Worm (Caenorhabditis elegans) whole organism, mixed stage, embryonic: Measurements from ENCODE around the gene gos-28.

Experiments
- M03D4.4 ChIP-seq: sonication (generic microtip); optimal IDR thresholded peaks from 2 replicates; lab custom pipeline; 2017; ENCODE audit warnings: mild to moderate bottlenecking, missing genetic modification characterization, missing compliant biosample characterization
- bed-3 ChIP-seq: fragments of 200-800 bp; sonication (Bioruptor generic); optimal IDR thresholded peaks from 3 replicates; lab custom pipeline; 2018; ENCODE audit warnings: mild to moderate bottlenecking, missing genetic modification characterization, moderate library complexity, missing compliant biosample characterization
- ceh-39 ChIP-seq: fragments of 150-350 bp; optimal IDR thresholded peaks from 2 replicates; lab custom pipeline; 2014; ENCODE audit warnings: missing biosample characterization, missing genetic modification characterization
- ceh-43 ChIP-seq: fragments of 200-800 bp; sonication (Bioruptor generic); optimal IDR thresholded peaks from 2 replicates; lab custom pipeline; 2018; ENCODE audit warnings: mild to moderate bottlenecking, missing genetic modification characterization, moderate library complexity, missing compliant biosample characterization
- ceh-83 ChIP-seq: fragments of 200-800 bp; sonication (Bioruptor generic); optimal IDR thresholded peaks from 2 replicates; lab custom pipeline; 2018; ENCODE audit warnings: mild to moderate bottlenecking, missing genetic modification characterization, missing compliant biosample characterization
- ces-1 ChIP-seq: fragments of 150-350 bp; optimal IDR thresholded peaks from 2 replicates; lab custom pipeline; 2014; ENCODE audit warnings: missing biosample characterization, missing genetic modification reagents, missing genetic modification characterization
- cnd-1 ChIP-seq: fragments of 200-800 bp; sonication (Bioruptor generic); optimal IDR thresholded peaks from 2 replicates; lab custom pipeline; 2018; ENCODE audit warnings: mild to moderate bottlenecking, missing genetic modification characterization, missing compliant biosample characterization
- elt-1 ChIP-seq: sonication (generic microtip); optimal IDR thresholded peaks from 2 replicates; lab custom pipeline; 2017; ENCODE audit warnings: missing genetic modification characterization, mild to moderate bottlenecking, missing compliant biosample characterization, antibody characterized with exemption, moderate library complexity, borderline replicate concordance; ENCODE audit not compliant: insufficient read depth
- elt-3 ChIP-seq: fragments of 150-350 bp; optimal IDR thresholded peaks from 2 replicates; lab custom pipeline; 2014; ENCODE audit warnings: missing biosample characterization, missing genetic modification characterization
- flh-1 ChIP-seq: fragments of 200-800 bp; sonication (Bioruptor generic); optimal IDR thresholded peaks from 2 replicates; lab custom pipeline; 2018; ENCODE audit warnings: mild to moderate bottlenecking, missing genetic modification characterization, moderate library complexity, missing compliant biosample characterization
- ham-2 ChIP-seq: fragments of 200-800 bp; sonication (Bioruptor generic); optimal IDR thresholded peaks from 2 replicates; lab custom pipeline; 2018; ENCODE audit warnings: mild to moderate bottlenecking, missing genetic modification characterization, missing compliant biosample characterization
- hlh-1 ChIP-seq: fragments of 150-350 bp; optimal IDR thresholded peaks from 2 replicates; lab custom pipeline; 2014; ENCODE audit warnings: missing biosample characterization, missing genetic modification reagents, missing genetic modification characterization
- lin-13 ChIP-seq: fragments of 150-350 bp; optimal IDR thresholded peaks from 2 replicates; lab custom pipeline; 2014; ENCODE audit warnings: missing biosample characterization, missing genetic modification characterization
- lin-32 ChIP-seq: fragments of 200-800 bp; sonication (Bioruptor generic); optimal IDR thresholded peaks from 2 replicates; lab custom pipeline; 2018; ENCODE audit warnings: mild to moderate bottlenecking, missing genetic modification characterization, missing compliant biosample characterization
- lsy-2 ChIP-seq: fragments of 150-350 bp; optimal IDR thresholded peaks from 2 replicates; lab custom pipeline; 2014; ENCODE audit warnings: missing biosample characterization, missing genetic modification characterization
- mab-5 ChIP-seq: fragments of 150-350 bp; optimal IDR thresholded peaks from 2 replicates; lab custom pipeline; 2014; ENCODE audit warnings: missing biosample characterization, missing genetic modification characterization
- mep-1 ChIP-seq: fragments of 150-350 bp; optimal IDR thresholded peaks from 2 replicates; lab custom pipeline; 2017; ENCODE audit warnings: missing biosample characterization, missing genetic modification reagents, missing genetic modification characterization, inconsistent platforms
- mls-2 ChIP-seq: sonication (generic microtip); optimal IDR thresholded peaks from 2 replicates; lab custom pipeline; 2016; ENCODE audit warnings: mild to moderate bottlenecking, missing genetic modification characterization, moderate library complexity, missing compliant biosample characterization
- nhr-12 ChIP-seq: fragments of 150-350 bp; optimal IDR thresholded peaks from 2 replicates; lab custom pipeline; 2014; ENCODE audit warnings: missing biosample characterization, missing genetic modification characterization
- nhr-2 ChIP-seq: fragments of 150-350 bp; optimal IDR thresholded peaks from 2 replicates; lab custom pipeline; 2014; ENCODE audit warnings: missing biosample characterization, missing genetic modification characterization
- nhr-237 ChIP-seq: fragments of 150-350 bp; optimal IDR thresholded peaks from 2 replicates; lab custom pipeline; 2014; ENCODE audit warnings: missing biosample characterization, missing genetic modification characterization
- nhr-28 ChIP-seq: fragments of 150-350 bp; optimal IDR thresholded peaks from 2 replicates; lab custom pipeline; 2014; ENCODE audit warnings: missing biosample characterization, missing genetic modification characterization
- nhr-76 ChIP-seq: sonication (generic microtip); optimal IDR thresholded peaks from 2 replicates; lab custom pipeline; 2017; ENCODE audit warnings: missing biosample characterization, missing genetic modification characterization
- pha-4 ChIP-seq: fragments of 150-350 bp; optimal IDR thresholded peaks from 2 replicates; lab custom pipeline; 2018; ENCODE audit warnings: missing biosample characterization, missing genetic modification reagents, missing genetic modification characterization
- sem-2 ChIP-seq: fragments of 200-800 bp; sonication (Bioruptor generic); optimal IDR thresholded peaks from 2 replicates; lab custom pipeline; 2018; ENCODE audit warnings: mild to moderate bottlenecking, missing genetic modification characterization, missing compliant biosample characterization
- snpc-4 ChIP-seq: fragments of 150-350 bp; optimal IDR thresholded peaks from 2 replicates; lab custom pipeline; 2014; ENCODE audit warnings: missing biosample characterization, missing genetic modification characterization
- sptf-1 ChIP-seq: sonication (generic microtip); optimal IDR thresholded peaks from 2 replicates; lab custom pipeline; 2017; ENCODE audit warnings: mild to moderate bottlenecking, missing genetic modification characterization, moderate library complexity, missing compliant biosample characterization
- tbx-8 ChIP-seq: fragments of 200-800 bp; sonication (Bioruptor generic); optimal IDR thresholded peaks from 2 replicates; lab custom pipeline; 2018; ENCODE audit warnings: mild to moderate bottlenecking, missing genetic modification characterization, moderate library complexity, missing compliant biosample characterization
- unc-120 ChIP-seq: sonication (generic microtip); optimal IDR thresholded peaks from 2 replicates; lab custom pipeline; 2017; ENCODE audit warnings: missing genetic modification characterization, missing compliant biosample characterization; ENCODE audit not compliant: poor library complexity, severe bottlenecking
- unc-39 ChIP-seq: fragments of 150-350 bp; optimal IDR thresholded peaks from 2 replicates; lab custom pipeline; 2014; ENCODE audit warnings: missing biosample characterization, missing genetic modification characterization
- unc-62 ChIP-seq: fragments of 150-350 bp; optimal IDR thresholded peaks from 2 replicates; lab custom pipeline; 2014; ENCODE audit warnings: missing biosample characterization, missing genetic modification reagents, missing genetic modification characterization
- ztf-11 ChIP-seq: fragments of 150-350 bp; optimal IDR thresholded peaks from 2 replicates; lab custom pipeline; 2014; ENCODE audit warnings: missing biosample characterization, missing genetic modification characterization

gos-28 gene

ce11 chrIII:7359037-7359548 is 10.1 kb upstream of the gos-28 start, which contains the start of the genes eco-1 and hmgr-1:
Gene eco-1, minus strand, starts transcription at chrIII:7359095.
Gene hmgr-1, plus strand, starts transcription at chrIII:7359498.
- peak; percentile 44 for TF ChIP-seq mep-1 (tag; lab: Kevin White, UChicago)
- TF ChIP-seq unc-62 (GFP tag; lab: Kevin White, UChicago), result no peak
- peak; percentile 64 for TF ChIP-seq lsy-2 (tag; lab: Kevin White, UChicago)
- peak; percentile 45 for TF ChIP-seq ces-1

ce11 chrIII:7358627-7359026 is 9.7 kb upstream of the gos-28 start:
- TF ChIP-seq lsy-2 (tag; lab: Kevin White, UChicago) (no peak), elt-3 (tag; lab: Kevin White, UChicago) (no peak), ceh-39 (tag; lab: Kevin White, UChicago) (no peak), nhr-28 (no peak), elt-1 (no peak), mls-2 (tag; lab: Kevin White, UChicago) (no peak), sem-2 (GFP tag; lab: Kevin White, UChicago) (no peak)
- TF ChIP-seq, all 35 proteins: peak for 0

- TF ChIP-seq flh-1, result no peak
- TF ChIP-seq ces-1, result peak; percentile 0
These were observed 8.4 kb upstream of the gos-28 start, which contains the start of gene F08F8.10 for ce11 chrIII:7357356-7357755. Gene F08F8.10, minus strand, starts transcription at chrIII:7357393.

ce11 chrIII:7353871-7354270 is 4.9 kb upstream of the gos-28 start, which contains the start of gene F08F8.9:
Gene F08F8.9, minus strand, starts transcription at chrIII:7353971.
- TF ChIP-seq ztf-11 (no peak), snpc-4 (tag; lab: Kevin White, UChicago) (no peak), hlh-1 (tag; lab: Kevin White, UChicago) (no peak), lin-32 (GFP tag; lab: Kevin White, UChicago) (no peak), nhr-237 (no peak), ham-2 (GFP tag; lab: Kevin White, UChicago) (no peak)

ce11 chrIII:7347049-7347448 is 1.9 kb downstream of the gos-28 start, which contains the start of gene F08F8.7:
Gene F08F8.7, minus strand, starts transcription at chrIII:7347149.
- TF ChIP-seq cnd-1 (tag; lab: Kevin White, UChicago) (no peak), mab-5 (tag; lab: Kevin White, UChicago) (no peak), M03D4.4 (tag; lab: Kevin White, UChicago) (no peak), unc-120 (tag; lab: Kevin White, UChicago) (no peak), elt-3 (tag; lab: Kevin White, UChicago) (no peak), unc-39 (no peak), nhr-76 (tag; lab: Kevin White, UChicago) (no peak), ham-2 (GFP tag; lab: Kevin White, UChicago) (no peak), flh-1 (no peak), lin-32 (GFP tag; lab: Kevin White, UChicago) (no peak), nhr-2 (tag; lab: Kevin White, UChicago) (no peak), pha-4 (tag; lab: Kevin White, UChicago) (no peak), tbx-8 (GFP tag; lab: Kevin White, UChicago) (no peak), unc-62 (GFP tag; lab: Kevin White, UChicago) (no peak), lin-13 (tag; lab: Kevin White, UChicago) (no peak), ceh-83 (no peak), nhr-28 (no peak), bed-3 (no peak), ceh-39 (tag; lab: Kevin White, UChicago) (no peak)

- TF ChIP-seq lsy-2 (tag; lab: Kevin White, UChicago) (no peak), ceh-43 (GFP tag; lab: Kevin White, UChicago) (no peak), ceh-83 (no peak), elt-1 (no peak), lin-13 (tag; lab: Kevin White, UChicago) (no peak), hlh-1 (tag; lab: Kevin White, UChicago) (no peak), nhr-76 (tag; lab: Kevin White, UChicago) (no peak), nhr-2 (tag; lab: Kevin White, UChicago) (no peak), ham-2 (GFP tag; lab: Kevin White, UChicago) (no peak), nhr-12 (no peak), sptf-1 (no peak), bed-3 (no peak), mep-1 (tag; lab: Kevin White, UChicago) (no peak)
- TF ChIP-seq, all 35 proteins: peak for 0
These were observed 5.6 kb downstream of the gos-28 start, which contains the start of gene F08F8.6 for ce11 chrIII:7343389-7343788. Gene F08F8.6, plus strand, starts transcription at chrIII:7343689.
